Worm (Caenorhabditis elegans): ENCODE data around the gene F42A9.9.

- TF ChIP-seq snpc-4 (tag; optimal IDR thresholded peaks at IDR 0.05) (no peak), skn-1 (tag; optimal IDR thresholded peaks at IDR 0.05) (no peak), lin-15B (tag; optimal IDR thresholded peaks at IDR 0.05) (no peak), pqm-1 (tag; optimal IDR thresholded peaks at IDR 0.05) (no peak), pha-4 (tag; optimal IDR thresholded peaks at IDR 0.05) (no peak), nhr-11 (tag; optimal IDR thresholded peaks at IDR 0.05) (no peak), nhr-237 (tag; optimal IDR thresholded peaks at IDR 0.05) (no peak), ZK546.5 (tag; optimal IDR thresholded peaks at IDR 0.05) (no peak), ceh-82 (tag; optimal IDR thresholded peaks at IDR 0.05) (no peak)
Observed at ce11 chrIV:8630243-8630642, 8.4 kb downstream of the F42A9.9 start.
